Worm (Caenorhabditis elegans): Measurements from ENCODE around the gene fkh-8.

ce11 chrII:6160994-6161393 lies 30.2 kb downstream of the fkh-8 start, which contains the start of gene exp-1:
- TF ChIP-seq fkh-10 (GFP tag; optimal IDR thresholded peaks at IDR 0.05) (no peak), elt-1 (tag; optimal IDR thresholded peaks at IDR 0.05) (no peak), ceh-16 (tag; optimal IDR thresholded peaks at IDR 0.05) (no peak)

All from whole organism, L3 larva.